Worm (Caenorhabditis elegans) whole organism, midembryonic: Measurements from ENCODE around the gene mrps-5.

Experiments
- T22C8.4 ChIP-seq: fragments of 200-800 bp; sonication (Bioruptor generic); IDR thresholded peaks from 2 replicates; pipeline ENCODE4 v1.3.6; 2022; ENCODE audit warnings: missing genetic modification characterization, missing compliant biosample characterization
- cog-1 ChIP-seq: sonication (generic microtip); optimal IDR thresholded peaks from 2 replicates; lab custom pipeline; 2016; ENCODE audit warnings: missing genetic modification characterization, missing compliant biosample characterization
- flt-1 ChIP-seq: fragments of 200-800 bp; sonication (Bioruptor generic); IDR thresholded peaks from 2 replicates; pipeline ENCODE4 v1.3.6; 2022; ENCODE audit warnings: missing genetic modification characterization, missing compliant biosample characterization
- klf-2 ChIP-seq: fragments of 200-800 bp; sonication (Bioruptor generic); conservative IDR thresholded peaks from 2 replicates; pipeline ENCODE4 v1.3.6; 2022; ENCODE audit warnings: missing genetic modification reagents, missing genetic modification characterization, missing compliant biosample characterization
- med-1 ChIP-seq: sonication (generic microtip); optimal IDR thresholded peaks from 2 replicates; lab custom pipeline; 2017; ENCODE audit warnings: missing genetic modification characterization, mild to moderate bottlenecking, missing compliant biosample characterization, antibody characterized with exemption, missing genetic modification reagents; ENCODE audit not compliant: insufficient read depth
- ref-1 ChIP-seq: fragments of 200-800 bp; sonication (Bioruptor generic); conservative IDR thresholded peaks from 2 replicates; pipeline ENCODE4 v1.3.6; 2022; ENCODE audit warnings: missing genetic modification reagents, missing genetic modification characterization, missing compliant biosample characterization
- tab-1 ChIP-seq: fragments of 200-800 bp; sonication (Bioruptor generic); IDR thresholded peaks from 2 replicates; pipeline ENCODE4 v1.3.6; 2022; ENCODE audit warnings: missing genetic modification characterization, missing compliant biosample characterization
- ztf-23 ChIP-seq: fragments of 200-800 bp; sonication (Bioruptor generic); IDR thresholded peaks from 2 replicates; pipeline ENCODE4 v1.3.6; 2022; ENCODE audit warnings: missing genetic modification reagents, missing genetic modification characterization, missing compliant biosample characterization
- ztf-29 ChIP-seq: fragments of 200-800 bp; sonication (Bioruptor generic); IDR thresholded peaks from 2 replicates; pipeline ENCODE4 v1.3.6; 2022; ENCODE audit warnings: missing genetic modification reagents, missing genetic modification characterization, missing compliant biosample characterization

- TF ChIP-seq ref-1 (GFP tag; lab: Robert Waterston, UW) (no peak), tab-1 (GFP tag; lab: Robert Waterston, UW) (no peak), cog-1 (tag; lab: Kevin White, UChicago) (no peak), med-1 (GFP tag; lab: Kevin White, UChicago) (no peak), T22C8.4 (GFP tag; lab: Robert Waterston, UW) (no peak), flt-1 (GFP tag; lab: Robert Waterston, UW) (no peak), ztf-29 (no peak), klf-2 (GFP tag; lab: Robert Waterston, UW) (no peak), ztf-23 (no peak)
Measured at ce11 chrV:12564902-12565301, 1.6 kb downstream of the mrps-5 start.
